Worm (Caenorhabditis elegans) whole organism, L4 larva: ENCODE data around the gene ttb-1.

Source experiments
- D1046.2 ChIP-seq: fragments of 200-800 bp; sonication (Bioruptor generic); IDR thresholded peaks from 2 replicates; pipeline ENCODE4 v1.3.6; 2022; ENCODE audit warnings: missing genetic modification characterization, missing compliant biosample characterization
- F10B5.3 ChIP-seq: sonication (generic microtip); optimal IDR thresholded peaks from 2 replicates; lab custom pipeline; 2016; ENCODE audit warnings: mild to moderate bottlenecking, missing genetic modification characterization, missing compliant biosample characterization
- F26F4.8 ChIP-seq: fragments of 200-800 bp; sonication (Bioruptor generic); conservative IDR thresholded peaks from 2 replicates; pipeline ENCODE4 v1.3.6; 2022; ENCODE audit warnings: missing genetic modification characterization, missing compliant biosample characterization
- Y5F2A.4 ChIP-seq: fragments of 200-800 bp; sonication (Bioruptor generic); optimal IDR thresholded peaks from 2 replicates; lab custom pipeline; 2018; ENCODE audit warnings: mild to moderate bottlenecking, missing genetic modification characterization, missing compliant biosample characterization
- ZK337.2 ChIP-seq: fragments of 200-800 bp; sonication (Bioruptor generic); IDR thresholded peaks from 2 replicates; pipeline ENCODE4 v1.3.6; 2022; ENCODE audit warnings: missing genetic modification reagents, missing genetic modification characterization, missing compliant biosample characterization
- arid-1 ChIP-seq: fragments of 200-800 bp; sonication (Bioruptor generic); conservative IDR thresholded peaks from 2 replicates; pipeline ENCODE4 v1.3.6; 2022; ENCODE audit warnings: missing genetic modification reagents, missing genetic modification characterization, missing compliant biosample characterization
- attf-4 ChIP-seq: sonication (generic microtip); optimal IDR thresholded peaks from 3 replicates; lab custom pipeline; 2017; ENCODE audit warnings: missing biosample characterization, missing genetic modification characterization
- ceh-20 ChIP-seq: fragments of 200-800 bp; sonication (Bioruptor generic); IDR thresholded peaks from 2 replicates; pipeline ENCODE4 v1.3.6; 2022; ENCODE audit warnings: missing genetic modification reagents, missing genetic modification characterization, missing compliant biosample characterization
- ceh-28 ChIP-seq: fragments of 150-350 bp; optimal IDR thresholded peaks from 2 replicates; lab custom pipeline; 2014; ENCODE audit warnings: missing biosample characterization, missing genetic modification reagents, missing genetic modification characterization
- ceh-82 ChIP-seq: sonication (generic microtip); optimal IDR thresholded peaks from 2 replicates; lab custom pipeline; 2017; ENCODE audit warnings: missing biosample characterization, missing genetic modification characterization
- ctbp-1 ChIP-seq: fragments of 200-800 bp; sonication (Bioruptor generic); IDR thresholded peaks from 2 replicates; pipeline ENCODE4 v1.3.6; 2022; ENCODE audit warnings: missing genetic modification reagents, missing genetic modification characterization, missing compliant biosample characterization
- daf-16 ChIP-seq, 3 experiments: sonication (generic microtip); optimal IDR thresholded peaks; 2 replicates each; lab custom pipeline; 2016 to 2017; ENCODE audit warnings: missing genetic modification characterization in 3 of 3, missing genetic modification reagents in 3 of 3, mild to moderate bottlenecking in 2 of 3, missing compliant biosample characterization in 2 of 3, missing biosample characterization in 1 of 3, moderate library complexity in 1 of 3
- dmd-6 ChIP-seq: fragments of 200-800 bp; sonication (Bioruptor generic); IDR thresholded peaks from 2 replicates; pipeline ENCODE4 v1.3.6; 2022; ENCODE audit warnings: missing genetic modification reagents, missing genetic modification characterization, missing compliant biosample characterization
- dmd-9 ChIP-seq: fragments of 200-800 bp; sonication (Bioruptor generic); IDR thresholded peaks from 2 replicates; pipeline ENCODE4 v1.3.6; 2022; ENCODE audit warnings: missing genetic modification reagents, missing genetic modification characterization, missing compliant biosample characterization
- dpl-1 ChIP-seq: fragments of 150-350 bp; optimal IDR thresholded peaks from 2 replicates; lab custom pipeline; 2014; ENCODE audit warnings: missing biosample characterization, missing genetic modification reagents, missing genetic modification characterization
- dve-1 ChIP-seq: sonication (generic microtip); optimal IDR thresholded peaks from 2 replicates; lab custom pipeline; 2017; ENCODE audit warnings: antibody characterized with exemption, mild to moderate bottlenecking, missing genetic modification characterization, missing compliant biosample characterization; ENCODE audit not compliant: insufficient read depth
- egl-43 ChIP-seq: fragments of 200-800 bp; sonication (Bioruptor generic); IDR thresholded peaks from 2 replicates; pipeline ENCODE4 v1.3.6; 2022; ENCODE audit warnings: missing genetic modification reagents, missing genetic modification characterization, missing compliant biosample characterization
- hlh-11 ChIP-seq: fragments of 200-800 bp; sonication (Bioruptor generic); optimal IDR thresholded peaks from 2 replicates; lab custom pipeline; 2018; ENCODE audit warnings: mild to moderate bottlenecking, missing genetic modification characterization, missing compliant biosample characterization
- hlh-30 ChIP-seq: sonication (generic microtip); optimal IDR thresholded peaks from 2 replicates; lab custom pipeline; 2017; ENCODE audit warnings: antibody characterized with exemption, mild to moderate bottlenecking, missing genetic modification characterization, missing compliant biosample characterization; ENCODE audit not compliant: insufficient read depth
- hmg-1.1 ChIP-seq: fragments of 200-800 bp; sonication (Bioruptor generic); IDR thresholded peaks from 2 replicates; pipeline ENCODE4 v1.3.6; 2022; ENCODE audit warnings: missing genetic modification reagents, missing genetic modification characterization, missing compliant biosample characterization
- jun-1 ChIP-seq: fragments of 150-350 bp; optimal IDR thresholded peaks from 2 replicates; lab custom pipeline; 2014; ENCODE audit warnings: missing biosample characterization, missing genetic modification reagents, missing genetic modification characterization
- lin-15B ChIP-seq: fragments of 150-350 bp; sonication (generic microtip); optimal IDR thresholded peaks from 3 replicates; lab custom pipeline; 2014; ENCODE audit warnings: missing biosample characterization, missing genetic modification characterization
- lin-38 ChIP-seq: fragments of 200-800 bp; sonication (Bioruptor generic); IDR thresholded peaks from 2 replicates; pipeline ENCODE4 v1.3.6; 2022; ENCODE audit warnings: missing genetic modification reagents, missing genetic modification characterization, missing compliant biosample characterization
- madf-5 ChIP-seq, 2 experiments: fragments of 200-800 bp; sonication (Bioruptor generic); IDR thresholded peaks; 2 replicates each; pipeline ENCODE4 v1.3.6; 2022; ENCODE audit warnings: missing compliant biosample characterization in 2 of 2, missing genetic modification characterization in 2 of 2
- madf-9 ChIP-seq: fragments of 200-800 bp; sonication (Bioruptor generic); conservative IDR thresholded peaks from 2 replicates; pipeline ENCODE4 v1.3.6; 2022; ENCODE audit warnings: missing genetic modification reagents, missing genetic modification characterization, missing compliant biosample characterization
- mdl-1 ChIP-seq, 2 experiments: fragments of 150-350 bp in 1 of 2; sonication (generic microtip) in 1 of 2; optimal IDR thresholded peaks; 2 replicates each; lab custom pipeline; 2014 to 2017; ENCODE audit warnings: missing biosample characterization in 2 of 2, missing genetic modification characterization in 2 of 2
- mes-2 ChIP-seq: sonication (generic microtip); optimal IDR thresholded peaks from 2 replicates; lab custom pipeline; 2016; ENCODE audit warnings: missing genotype, mild to moderate bottlenecking, missing genetic modification characterization, missing compliant biosample characterization; ENCODE audit not compliant: poor library complexity, severe bottlenecking
- mxl-2 ChIP-seq: fragments of 200-800 bp; sonication (Bioruptor generic); conservative IDR thresholded peaks from 2 replicates; pipeline ENCODE4 v1.3.6; 2022; ENCODE audit warnings: missing genetic modification reagents, missing genetic modification characterization, missing compliant biosample characterization
- mxl-3 ChIP-seq: fragments of 200-800 bp; sonication (Bioruptor generic); optimal IDR thresholded peaks from 2 replicates; lab custom pipeline; 2018; ENCODE audit warnings: mild to moderate bottlenecking, missing genetic modification characterization, missing compliant biosample characterization
- nhr-10 ChIP-seq: fragments of 150-350 bp; optimal IDR thresholded peaks from 2 replicates; lab custom pipeline; 2014; ENCODE audit warnings: missing biosample characterization, missing genetic modification characterization
- nhr-111 ChIP-seq: fragments of 200-800 bp; sonication (Bioruptor generic); optimal IDR thresholded peaks from 2 replicates; lab custom pipeline; 2018; ENCODE audit warnings: mild to moderate bottlenecking, missing genetic modification characterization, missing compliant biosample characterization
- nhr-28 ChIP-seq: fragments of 150-350 bp; optimal IDR thresholded peaks from 2 replicates; lab custom pipeline; 2014; ENCODE audit warnings: missing biosample characterization, missing genetic modification characterization
- nhr-48 ChIP-seq: sonication (generic microtip); optimal IDR thresholded peaks from 2 replicates; lab custom pipeline; 2016; ENCODE audit warnings: mild to moderate bottlenecking, missing genetic modification characterization, missing compliant biosample characterization
- pha-4 ChIP-seq, 2 experiments: fragments of 150-350 bp in 1 of 2; fragments of 200-800 bp in 1 of 2; sonication (Bioruptor generic) in 1 of 2; IDR thresholded peaks in 1 of 2; optimal IDR thresholded peaks in 1 of 2; 2 replicates each; pipeline versions ENCODE4 v1.3.6 to Lab custom; 2014 to 2022; ENCODE audit warnings: missing genetic modification characterization in 2 of 2, missing genetic modification reagents in 2 of 2, missing biosample characterization in 1 of 2, missing compliant biosample characterization in 1 of 2
- php-3 ChIP-seq: fragments of 200-800 bp; sonication (Bioruptor generic); IDR thresholded peaks from 2 replicates; pipeline ENCODE4 v1.3.6; 2022; ENCODE audit warnings: missing genetic modification reagents, missing genetic modification characterization, missing compliant biosample characterization
- pqm-1 ChIP-seq: sonication (generic microtip); optimal IDR thresholded peaks from 2 replicates; lab custom pipeline; 2017; ENCODE audit warnings: missing biosample characterization, missing genetic modification characterization
- saeg-2 ChIP-seq: fragments of 200-800 bp; sonication (Bioruptor generic); IDR thresholded peaks from 2 replicates; pipeline ENCODE4 v1.3.6; 2022; ENCODE audit warnings: missing genetic modification reagents, missing genetic modification characterization, missing compliant biosample characterization
- sdz-12 ChIP-seq: fragments of 200-800 bp; sonication (Bioruptor generic); optimal IDR thresholded peaks from 2 replicates; lab custom pipeline; 2018; ENCODE audit warnings: mild to moderate bottlenecking, missing genetic modification characterization, missing compliant biosample characterization
- skn-1 ChIP-seq: fragments of 150-350 bp; optimal IDR thresholded peaks from 2 replicates; lab custom pipeline; 2014; ENCODE audit warnings: missing biosample characterization, missing genetic modification characterization
- spr-1 ChIP-seq: sonication (generic microtip); optimal IDR thresholded peaks from 2 replicates; lab custom pipeline; 2016; ENCODE audit warnings: mild to moderate bottlenecking, missing genetic modification characterization, missing compliant biosample characterization
- zip-11 ChIP-seq: fragments of 200-800 bp; sonication (Bioruptor generic); IDR thresholded peaks from 2 replicates; pipeline ENCODE4 v1.3.6; 2022; ENCODE audit warnings: missing genetic modification characterization, missing compliant biosample characterization
- ztf-11 ChIP-seq: fragments of 150-350 bp; optimal IDR thresholded peaks from 2 replicates; lab custom pipeline; 2014; ENCODE audit warnings: missing biosample characterization, missing genetic modification characterization
- ztf-7 ChIP-seq: fragments of 150-350 bp; optimal IDR thresholded peaks from 2 replicates; lab custom pipeline; 2014; ENCODE audit warnings: missing biosample characterization, missing genetic modification characterization

ttb-1 gene

ce11 chrV:153867-154266 is 2.8 kb upstream of the ttb-1 start:
- TF ChIP-seq daf-16 (GFP tag; optimal IDR thresholded peaks at IDR 0.05; lab: Kevin White, UChicago) = no peak
- no peak for TF ChIP-seq daf-16 (tag; optimal IDR thresholded peaks at IDR 0.05; lab: Kevin White, UChicago)
- TF ChIP-seq ztf-11 = no peak
- no peak for TF ChIP-seq lin-15B (tag; lab: Kevin White, UChicago)
- TF ChIP-seq saeg-2 (GFP tag; lab: Robert Waterston, UW) = no peak
- TF ChIP-seq ceh-28 = no peak
- 0 out of 2 replicates have a peak, but pooled peaks have one; percentile 15 for TF ChIP-seq ctbp-1 (GFP tag; lab: Robert Waterston, UW)
- TF ChIP-seq lin-38 (GFP tag; lab: Robert Waterston, UW) = no peak
- peak in 1 of 2 experiments; percentile 9 for TF ChIP-seq mdl-1 (tag; optimal IDR thresholded peaks at IDR 0.05; lab: Kevin White, UChicago)
- TF ChIP-seq hlh-30 (tag; lab: Kevin White, UChicago) = no peak
- no peak for TF ChIP-seq nhr-48
- TF ChIP-seq skn-1 (tag; lab: Kevin White, UChicago) = no peak

- peak; percentile 90 for TF ChIP-seq mxl-3
- TF ChIP-seq ceh-20 (GFP tag; lab: Robert Waterston, UW) = no peak
- 0 out of 2 replicates have a peak, but pooled peaks have one; percentile 22 for TF ChIP-seq mxl-2 (GFP tag; lab: Robert Waterston, UW)
- TF ChIP-seq ztf-7 (tag; lab: Kevin White, UChicago) = no peak
- TF ChIP-seq sdz-12 (GFP tag; lab: Kevin White, UChicago) = no peak
- TF ChIP-seq egl-43 (GFP tag; lab: Robert Waterston, UW) = 0 out of 2 replicates have a peak, but pooled peaks have one; percentile 57
- no peak for TF ChIP-seq F10B5.3 (tag; lab: Kevin White, UChicago)
- TF ChIP-seq nhr-48 = peak; percentile 40
- TF ChIP-seq hlh-11 = peak; percentile 43
- TF ChIP-seq dmd-6 (GFP tag; lab: Robert Waterston, UW) = peak; percentile 29
- no peak for TF ChIP-seq D1046.2 (GFP tag; lab: Robert Waterston, UW)
- TF ChIP-seq dmd-9 = no peak
- no peak for TF ChIP-seq nhr-111 (GFP tag; lab: Kevin White, UChicago)
- peak; percentile 42 for TF ChIP-seq dve-1 (tag; lab: Kevin White, UChicago)
- peak; percentile 80 to 95 for TF ChIP-seq mdl-1 (tag; optimal IDR thresholded peaks at IDR 0.05; lab: Kevin White, UChicago)
- TF ChIP-seq ZK337.2 (GFP tag; lab: Robert Waterston, UW) = no peak
- TF ChIP-seq spr-1 (tag; lab: Kevin White, UChicago) = no peak
- peak; percentile 68 for TF ChIP-seq nhr-28
- TF ChIP-seq pqm-1 (tag; lab: Kevin White, UChicago) = peak; percentile 20
- peak; percentile 53 for TF ChIP-seq hmg-1.1 (GFP tag; lab: Robert Waterston, UW)
- TF ChIP-seq skn-1 (tag; lab: Kevin White, UChicago) = no peak
- TF ChIP-seq madf-5 (GFP tag; IDR thresholded peaks at IDR 0.05; lab: Robert Waterston, UW) = no peak
- no peak for TF ChIP-seq daf-16 (GFP tag; optimal IDR thresholded peaks at IDR 0.05; lab: Kevin White, UChicago)
- TF ChIP-seq daf-16 (tag; optimal IDR thresholded peaks at IDR 0.05; lab: Kevin White, UChicago) = peak; percentile 38
- peak; percentile 43 for TF ChIP-seq mes-2 (tag; lab: Kevin White, UChicago)
- no peak for TF ChIP-seq Y5F2A.4 (GFP tag; lab: Kevin White, UChicago)
- no peak for TF ChIP-seq zip-11
- peak; percentile 60 for TF ChIP-seq hlh-30 (tag; lab: Kevin White, UChicago)
- peak; percentile 16 for TF ChIP-seq dpl-1
Measured at ce11 chrV:155215-155614, 1.4 kb upstream of the ttb-1 start.

- TF ChIP-seq ztf-11 (no peak), jun-1 (tag; lab: Kevin White, UChicago) (no peak), mxl-2 (GFP tag; lab: Robert Waterston, UW) (no peak), nhr-10 (tag; lab: Kevin White, UChicago) (no peak), ceh-82 (no peak), php-3 (GFP tag; lab: Robert Waterston, UW) (no peak), pha-4 (GFP tag; IDR thresholded peaks at IDR 0.05; lab: Robert Waterston, UW) (no peak), pha-4 (tag; optimal IDR thresholded peaks at IDR 0.05; lab: Kevin White, UChicago) (no peak), hlh-11 (no peak), attf-4 (no peak), F26F4.8 (no peak), arid-1 (GFP tag; lab: Robert Waterston, UW) (no peak), zip-11 (no peak), madf-9 (no peak), sdz-12 (GFP tag; lab: Kevin White, UChicago) (no peak)
Measured at ce11 chrV:166687-167086, 10.1 kb downstream of the ttb-1 start, which contains the start of gene Y108G3AL.2. Gene Y108G3AL.2 (plus strand): TSS chrV:166987.
